Fruit fly (Drosophila melanogaster): ENCODE data around the gene yata.

yata gene

DNA sequence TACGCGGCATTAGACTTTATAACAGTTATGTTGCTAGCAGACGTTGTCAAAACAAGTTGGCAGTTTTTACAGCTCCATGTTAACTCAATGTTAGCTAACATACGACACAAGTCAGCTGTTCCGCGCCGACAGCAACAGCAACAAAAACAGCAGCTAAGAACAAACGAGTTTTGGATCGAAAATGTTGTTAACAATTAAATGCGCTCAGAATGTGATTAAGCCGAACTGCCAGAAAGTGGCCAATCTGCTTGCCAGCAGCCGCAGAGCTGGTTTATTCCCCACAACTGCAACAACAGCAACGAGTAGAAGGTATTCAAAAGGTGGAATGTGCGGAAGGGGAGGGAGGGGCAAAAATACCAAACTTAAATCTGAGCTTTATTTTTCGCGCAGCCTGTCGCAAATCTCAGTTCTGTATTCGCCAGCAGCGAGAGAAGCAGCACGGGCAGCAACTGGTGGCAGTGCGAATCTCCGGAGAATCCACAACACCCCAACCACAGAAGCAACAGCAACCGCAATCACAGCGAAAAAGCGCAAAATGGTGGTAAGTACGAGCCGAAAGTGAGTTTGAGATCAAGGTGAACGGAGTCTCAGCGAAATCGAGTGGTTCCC, 25.9 kb upstream of the yata start, which contains the start of gene Pcd (continued):
- TF ChIP-seq H2.0 (GFP tag; IDR thresholded peaks at IDR 0.05): no peak
- no peak for TF ChIP-seq CG1602 (GFP tag; optimal IDR thresholded peaks at IDR 0.05)
- no peak for TF ChIP-seq CG3163 (GFP tag; optimal IDR thresholded peaks at IDR 0.05)
- no peak for TF ChIP-seq eyg (GFP tag; optimal IDR thresholded peaks at IDR 0.05)
- no peak for TF ChIP-seq CG9215 (GFP tag; IDR thresholded peaks at IDR 0.05)
- no peak for TF ChIP-seq bcd (GFP tag; optimal IDR thresholded peaks at IDR 0.05)
- no peak for TF ChIP-seq Camta (GFP tag; optimal IDR thresholded peaks at IDR 0.05)
- TF ChIP-seq CG2889 (GFP tag; IDR thresholded peaks at IDR 0.05): no peak
- peak; percentile 31; the same call in 1 of the 2 replicates for TF ChIP-seq bbx (GFP tag; IDR thresholded peaks at IDR 0.05; ENCODE audit: partially characterized antibody)
- TF ChIP-seq toy (GFP tag; IDR thresholded peaks at IDR 0.05): no peak
- no peak for TF ChIP-seq Gug (GFP tag; IDR thresholded peaks at IDR 0.05)
- TF ChIP-seq zf30C (GFP tag; optimal IDR thresholded peaks at IDR 0.05): no peak
- no peak for TF ChIP-seq jing (GFP tag; optimal IDR thresholded peaks at IDR 0.05)
- 0 out of 3 replicates have a peak, but pooled peaks have one; percentile 36 for TF ChIP-seq HLH4C (GFP tag; IDR thresholded peaks at IDR 0.05; ENCODE audit: partially characterized antibody)
- no peak for TF ChIP-seq Optix (GFP tag; IDR thresholded peaks at IDR 0.05)
- no peak for TF ChIP-seq ERR (GFP tag; optimal IDR thresholded peaks at IDR 0.05)
- TF ChIP-seq CG4328 (GFP tag; optimal IDR thresholded peaks at IDR 0.05): no peak
- no peak for TF ChIP-seq CG31388 (GFP tag; optimal IDR thresholded peaks at IDR 0.05)
- TF ChIP-seq Dbx (GFP tag; IDR thresholded peaks at IDR 0.05): 0 out of 3 replicates have a peak, but pooled peaks have one; percentile 39
- no peak for TF ChIP-seq Blimp-1 (GFP tag; optimal IDR thresholded peaks at IDR 0.05)
- no peak for TF ChIP-seq CG3407 (GFP tag; optimal IDR thresholded peaks at IDR 0.05)
- TF ChIP-seq CG6175 (GFP tag; IDR thresholded peaks at IDR 0.05): peak; percentile 76; the same call in 2 of the 3 replicates
- TF ChIP-seq mam (GFP tag; optimal IDR thresholded peaks at IDR 0.05): no peak
- TF ChIP-seq MBD-R2 (GFP tag; IDR thresholded peaks at IDR 0.05): peak; percentile 83
- TF ChIP-seq Hand (GFP tag; optimal IDR thresholded peaks at IDR 0.05): no peak
- peak; percentile 31 for TF ChIP-seq ftz-f1 (GFP tag; optimal IDR thresholded peaks at IDR 0.05)
- TF ChIP-seq MESR4 (GFP tag; optimal IDR thresholded peaks at IDR 0.05): peak; percentile 56
- no peak for TF ChIP-seq nerfin-2 (GFP tag; IDR thresholded peaks at IDR 0.05; ENCODE audit: partially characterized antibody)
- TF ChIP-seq Dfd (GFP tag; optimal IDR thresholded peaks at IDR 0.05): no peak
- no peak for TF ChIP-seq CG2678 (tag; optimal IDR thresholded peaks at IDR 0.05)
- no peak for TF ChIP-seq CG1024 (GFP tag; IDR thresholded peaks at IDR 0.05)
- no peak for TF ChIP-seq CG15696 (tag; optimal IDR thresholded peaks at IDR 0.05)
- TF ChIP-seq CG34376 (GFP tag; optimal IDR thresholded peaks at IDR 0.05): peak; percentile 43
- TF ChIP-seq mld (GFP tag; IDR thresholded peaks at IDR 0.05; ENCODE audit: partially characterized antibody): no peak
- no peak for TF ChIP-seq CG11456 (GFP tag; IDR thresholded peaks at IDR 0.05)
- TF ChIP-seq Scr (GFP tag; IDR thresholded peaks at IDR 0.05; ENCODE audit: partially characterized antibody): 0 out of 2 replicates have a peak, but pooled peaks have one; percentile 17
- TF ChIP-seq Gsc (GFP tag; IDR thresholded peaks at IDR 0.05): no peak
- TF ChIP-seq Dp (GFP tag; optimal IDR thresholded peaks at IDR 0.05): peak; percentile 88
- TF ChIP-seq CG1529 (GFP tag; optimal IDR thresholded peaks at IDR 0.05): no peak
- TF ChIP-seq B-H2 (GFP tag; optimal IDR thresholded peaks at IDR 0.05): peak; percentile 51
- TF ChIP-seq prd (optimal IDR thresholded peaks at IDR 0.05): no peak
- no peak for TF ChIP-seq prd (GFP tag; IDR thresholded peaks at IDR 0.05)
- TF ChIP-seq nerfin-1 (tag; optimal IDR thresholded peaks at IDR 0.05): no peak
- no peak for TF ChIP-seq lov (optimal IDR thresholded peaks at IDR 0.05)
- no peak for TF ChIP-seq lov (GFP tag; IDR thresholded peaks at IDR 0.05)
- TF ChIP-seq CG13775 (GFP tag; optimal IDR thresholded peaks at IDR 0.05): no peak
- no peak for TF ChIP-seq tio (GFP tag; optimal IDR thresholded peaks at IDR 0.05)
- no peak for TF ChIP-seq CG15073 (GFP tag; optimal IDR thresholded peaks at IDR 0.05)
- peak; percentile 35 for TF ChIP-seq CG13894 (tag; optimal IDR thresholded peaks at IDR 0.05)
- no peak for TF ChIP-seq CG12659 (GFP tag; optimal IDR thresholded peaks at IDR 0.05)
- no peak for TF ChIP-seq CG8281 (tag; optimal IDR thresholded peaks at IDR 0.05)

All from whole organism, embryonic.